Fruit fly (Drosophila melanogaster) whole organism, embryonic: ENCODE results near the gene elB.

Experiments
- Awh ChIP-seq: fragments of 200-800 bp; sonication (Bioruptor generic); IDR thresholded peaks from 2 replicates; pipeline ENCODE4, ENCODE4 v1.3.6; 2022; ENCODE audit warnings: missing biosample characterization, missing genetic modification characterization
- BtbVII ChIP-seq: fragments of 200-800 bp; sonication (Bioruptor generic); optimal IDR thresholded peaks from 3 replicates; lab custom pipeline; 2017; ENCODE audit warnings: missing biosample characterization, mild to moderate bottlenecking, missing genetic modification characterization
- CG10462 ChIP-seq: fragments of 200-800 bp; sonication (Bioruptor generic); optimal IDR thresholded peaks from 2 replicates; lab custom pipeline; 2016; ENCODE audit warnings: missing biosample characterization, missing genetic modification characterization
- CG10979 ChIP-seq: fragments of 200-800 bp; sonication (Bioruptor generic); optimal IDR thresholded peaks from 2 replicates; lab custom pipeline; 2018; ENCODE audit warnings: missing biosample characterization, mild to moderate bottlenecking, missing genetic modification characterization, moderate library complexity
- CG11695 ChIP-seq: fragments of 200-800 bp; sonication (Bioruptor generic); IDR thresholded peaks from 3 replicates; pipeline ENCODE4 v1.3.6; 2022; ENCODE audit warnings: missing biosample characterization, missing genetic modification characterization
- CG11723 ChIP-seq: fragments of 200-800 bp; sonication (Bioruptor generic); optimal IDR thresholded peaks from 2 replicates; lab custom pipeline; 2017; ENCODE audit warnings: missing biosample characterization, mild to moderate bottlenecking, missing genetic modification characterization
- CG12071 ChIP-seq: fragments of 200-800 bp; sonication (Bioruptor generic); optimal IDR thresholded peaks from 3 replicates; lab custom pipeline; 2018; ENCODE audit warnings: missing biosample characterization, mild to moderate bottlenecking, missing genetic modification characterization
- CG12659 ChIP-seq: fragments of 200-800 bp; sonication (Bioruptor generic); optimal IDR thresholded peaks from 3 replicates; lab custom pipeline; 2017; ENCODE audit warnings: mild to moderate bottlenecking, missing biosample characterization, missing genetic modification reagents, missing genetic modification characterization
- CG12942 ChIP-seq: fragments of 200-800 bp; sonication (Bioruptor generic); optimal IDR thresholded peaks from 3 replicates; lab custom pipeline; 2016; ENCODE audit warnings: missing biosample characterization, missing genetic modification characterization
- CG14710 ChIP-seq: fragments of 200-800 bp; sonication (Bioruptor generic); optimal IDR thresholded peaks from 3 replicates; lab custom pipeline; 2019; ENCODE audit warnings: missing biosample characterization, mild to moderate bottlenecking, missing genetic modification characterization, moderate library complexity
- CG16815 ChIP-seq: fragments of 200-800 bp; sonication (Bioruptor generic); optimal IDR thresholded peaks from 3 replicates; lab custom pipeline; 2017; ENCODE audit warnings: missing biosample characterization, mild to moderate bottlenecking, missing genetic modification characterization
- CG17361 ChIP-seq: fragments of 200-800 bp; sonication (Bioruptor generic); IDR thresholded peaks from 3 replicates; pipeline ENCODE4 v1.3.6; 2022; ENCODE audit warnings: missing biosample characterization, missing genetic modification characterization
- CG17829 ChIP-seq: fragments of 200-800 bp; optimal IDR thresholded peaks from 2 replicates; lab custom pipeline; 2019; ENCODE audit warnings: missing biosample characterization, mild to moderate bottlenecking, missing genetic modification characterization, moderate library complexity
- CG18764 ChIP-seq: fragments of 200-800 bp; sonication (Bioruptor generic); optimal IDR thresholded peaks from 3 replicates; lab custom pipeline; 2016; ENCODE audit warnings: missing biosample characterization, missing genetic modification characterization
- CG2120 ChIP-seq: fragments of 200-800 bp; sonication (Bioruptor generic); optimal IDR thresholded peaks from 3 replicates; lab custom pipeline; 2016; ENCODE audit warnings: missing biosample characterization, missing genetic modification characterization
- CG32767 ChIP-seq: fragments of 200-800 bp; sonication (Bioruptor generic); IDR thresholded peaks from 2 replicates; pipeline ENCODE4 v1.3.6; 2022; ENCODE audit warnings: missing biosample characterization, missing genetic modification characterization
- CG33213 ChIP-seq: fragments of 200-800 bp; sonication (Bioruptor generic); optimal IDR thresholded peaks from 3 replicates; lab custom pipeline; 2016; ENCODE audit warnings: missing biosample characterization, missing genetic modification characterization
- CG34422 ChIP-seq: fragments of 200-800 bp; sonication (Bioruptor generic); IDR thresholded peaks from 3 replicates; pipeline ENCODE4 v1.3.6; 2022; ENCODE audit warnings: missing biosample characterization, missing genetic modification characterization
- CG3995 ChIP-seq: fragments of 200-800 bp; sonication (Bioruptor generic); optimal IDR thresholded peaks from 3 replicates; lab custom pipeline; 2016; ENCODE audit warnings: missing biosample characterization, missing genetic modification characterization
- CG4707 ChIP-seq: fragments of 200-800 bp; sonication (Bioruptor generic); optimal IDR thresholded peaks from 2 replicates; lab custom pipeline; 2018; ENCODE audit warnings: missing biosample characterization, mild to moderate bottlenecking, missing genetic modification characterization, moderate library complexity
- CG6689 ChIP-seq: fragments of 200-800 bp; sonication (Bioruptor generic); IDR thresholded peaks from 2 replicates; pipeline ENCODE4 v1.3.6; 2022; ENCODE audit warnings: missing biosample characterization, missing genetic modification characterization
- CG7987 ChIP-seq: fragments of 200-800 bp; sonication (Bioruptor generic); optimal IDR thresholded peaks from 2 replicates; lab custom pipeline; 2018; ENCODE audit warnings: missing biosample characterization, mild to moderate bottlenecking, missing genetic modification characterization, moderate library complexity
- CG8290 ChIP-seq, 3 experiments: fragments of 200-800 bp; sonication (Bioruptor generic); optimal IDR thresholded peaks; 2 replicates each; lab custom pipeline; 2016 to 2019; ENCODE audit warnings: missing biosample characterization in 3 of 3, missing genetic modification characterization in 3 of 3, mild to moderate bottlenecking in 2 of 3, moderate library complexity in 1 of 3
- Camta ChIP-seq: fragments of 200-800 bp; sonication (Bioruptor generic); optimal IDR thresholded peaks from 2 replicates; lab custom pipeline; 2016; ENCODE audit warnings: missing biosample characterization, missing genetic modification characterization
- Deaf1 ChIP-seq: fragments of 200-800 bp; optimal IDR thresholded peaks from 3 replicates; lab custom pipeline; 2019; ENCODE audit warnings: missing biosample characterization, mild to moderate bottlenecking, missing genetic modification characterization, moderate library complexity
- Nf-YC ChIP-seq: fragments of 200-800 bp; optimal IDR thresholded peaks from 3 replicates; lab custom pipeline; 2019; ENCODE audit warnings: missing biosample characterization, mild to moderate bottlenecking, missing genetic modification characterization, moderate library complexity
- Rx ChIP-seq: fragments of 200-800 bp; sonication (Bioruptor generic); IDR thresholded peaks from 2 replicates; pipeline ENCODE4 v1.3.6; 2022; ENCODE audit warnings: missing biosample characterization, missing genetic modification characterization
- Six4 ChIP-seq: fragments of 200-800 bp; sonication (Bioruptor generic); optimal IDR thresholded peaks from 2 replicates; lab custom pipeline; 2016; ENCODE audit warnings: missing biosample characterization, missing genetic modification characterization
- Ssrp ChIP-seq: fragments of 200-800 bp; sonication (Bioruptor generic); optimal IDR thresholded peaks from 2 replicates; lab custom pipeline; 2018; ENCODE audit warnings: missing biosample characterization, mild to moderate bottlenecking, missing genetic modification characterization, moderate library complexity
- Trl ChIP-seq, 3 experiments: fragments of >200 bp in 2 of 3; fragments of 200-800 bp in 1 of 3; sonication (Bioruptor generic) in 1 of 3; optimal IDR thresholded peaks; 2 replicates in 1 of 3; 3 replicates in 2 of 3; lab custom pipeline; 2016 to 2017; ENCODE audit warnings: missing biosample characterization in 1 of 3, missing genetic modification characterization in 1 of 3
- Xrp1 ChIP-seq: fragments of 200-800 bp; sonication (Bioruptor generic); IDR thresholded peaks from 2 replicates; pipeline ENCODE4 v1.3.6; 2022; ENCODE audit warnings: missing biosample characterization, missing genetic modification characterization
- chif ChIP-seq, 2 experiments: fragments of 200-800 bp; sonication (Bioruptor generic); optimal IDR thresholded peaks; 3 replicates each; lab custom pipeline; 2016; ENCODE audit warnings: missing biosample characterization in 2 of 2, missing genetic modification characterization in 2 of 2
- chinmo ChIP-seq: fragments of 200-800 bp; sonication (Bioruptor generic); IDR thresholded peaks from 4 replicates; pipeline ENCODE4 v1.3.6; 2022; ENCODE audit warnings: missing biosample characterization, missing genetic modification characterization; ENCODE audit not compliant: partially characterized antibody
- dysf ChIP-seq: fragments of 200-800 bp; sonication (Bioruptor generic); IDR thresholded peaks from 3 replicates; pipeline ENCODE4 v1.3.6; 2022; ENCODE audit warnings: missing biosample characterization, missing genetic modification characterization
- esg ChIP-seq: fragments of 200-800 bp; sonication (Bioruptor generic); conservative IDR thresholded peaks from 2 replicates; pipeline ENCODE4 v1.3.6; 2022; ENCODE audit warnings: missing biosample characterization, missing genetic modification characterization
- eyg ChIP-seq: fragments of 200-800 bp; sonication (Bioruptor generic); optimal IDR thresholded peaks from 3 replicates; lab custom pipeline; 2016; ENCODE audit warnings: missing biosample characterization, missing genetic modification characterization
- gro ChIP-seq: fragments of 200-800 bp; sonication (Bioruptor generic); optimal IDR thresholded peaks from 2 replicates; lab custom pipeline; 2016; ENCODE audit warnings: missing biosample characterization, missing genetic modification characterization
- ken ChIP-seq: fragments of 200-800 bp; sonication (Bioruptor generic); IDR thresholded peaks from 3 replicates; pipeline ENCODE4 v1.3.6; 2022; ENCODE audit warnings: missing biosample characterization, missing genetic modification characterization
- lov ChIP-seq, 2 experiments: fragments of 200-800 bp in 1 of 2; fragments of >200 bp in 1 of 2; sonication (Bioruptor generic) in 1 of 2; IDR thresholded peaks in 1 of 2; optimal IDR thresholded peaks in 1 of 2; 2 replicates in 1 of 2; 3 replicates in 1 of 2; pipeline versions ENCODE4 v1.3.6 to Lab custom; 2017 to 2022; ENCODE audit warnings: missing biosample characterization in 1 of 2, missing genetic modification characterization in 1 of 2
- pho ChIP-seq: fragments of 200-800 bp; sonication (Bioruptor generic); optimal IDR thresholded peaks from 2 replicates; lab custom pipeline; 2016; ENCODE audit warnings: missing biosample characterization, missing genetic modification characterization
- phol ChIP-seq: fragments of 200-800 bp; sonication (Bioruptor generic); optimal IDR thresholded peaks from 3 replicates; lab custom pipeline; 2018; ENCODE audit warnings: missing biosample characterization, mild to moderate bottlenecking, missing genetic modification characterization, moderate library complexity
- shn ChIP-seq: fragments of 200-800 bp; sonication (Bioruptor generic); optimal IDR thresholded peaks from 3 replicates; lab custom pipeline; 2016; ENCODE audit warnings: missing biosample characterization, missing genetic modification characterization
- slp2 ChIP-seq: fragments of 200-800 bp; sonication (Bioruptor generic); optimal IDR thresholded peaks from 2 replicates; lab custom pipeline; 2016; ENCODE audit warnings: missing biosample characterization, missing genetic modification characterization
- tgo ChIP-seq: fragments of 200-800 bp; sonication (Bioruptor generic); IDR thresholded peaks from 3 replicates; pipeline ENCODE4 v1.3.6; 2022; ENCODE audit warnings: missing biosample characterization, missing genetic modification characterization
- tll ChIP-seq, 2 experiments: fragments of 200-800 bp in 1 of 2; fragments of >200 bp in 1 of 2; sonication (Bioruptor generic) in 1 of 2; optimal IDR thresholded peaks; 2 replicates each; lab custom pipeline; 2017 to 2019; ENCODE audit warnings: missing biosample characterization in 2 of 2, missing genetic modification characterization in 2 of 2, mild to moderate bottlenecking in 1 of 2, moderate library complexity in 1 of 2
- trem ChIP-seq: fragments of 200-800 bp; optimal IDR thresholded peaks from 3 replicates; lab custom pipeline; 2019; ENCODE audit warnings: missing biosample characterization, mild to moderate bottlenecking, missing genetic modification characterization, moderate library complexity
- trh ChIP-seq: fragments of 200-800 bp; sonication (Bioruptor generic); optimal IDR thresholded peaks from 2 replicates; lab custom pipeline; 2016; ENCODE audit warnings: missing biosample characterization, missing genetic modification characterization
- twi ChIP-seq: fragments of 200-800 bp; optimal IDR thresholded peaks from 2 replicates; lab custom pipeline; 2019; ENCODE audit warnings: missing biosample characterization, mild to moderate bottlenecking, missing genetic modification characterization, moderate library complexity
- tx ChIP-seq: fragments of 200-800 bp; sonication (Bioruptor generic); optimal IDR thresholded peaks from 2 replicates; lab custom pipeline; 2016; ENCODE audit warnings: missing biosample characterization, missing genetic modification characterization
- usp ChIP-seq: fragments of >200 bp; optimal IDR thresholded peaks from 2 replicates; lab custom pipeline; 2017; ENCODE audit warnings: missing biosample characterization, missing genetic modification characterization
- zen ChIP-seq: fragments of 200-800 bp; sonication (Bioruptor generic); optimal IDR thresholded peaks from 3 replicates; lab custom pipeline; 2018; ENCODE audit warnings: missing biosample characterization, mild to moderate bottlenecking, missing genetic modification characterization, moderate library complexity

Gene elB

dm6 chr2L:14451286-14451685 is 41.9 kb upstream of the elB start (continued):
- 0 out of 3 replicates have a peak, but pooled peaks have one; percentile 34 for TF ChIP-seq ken (GFP tag; lab: Robert Waterston, UW)
- TF ChIP-seq CG10462: no peak
- no peak for TF ChIP-seq CG3995 (GFP tag; lab: Kevin White, UChicago)
- TF ChIP-seq CG6689 (GFP tag; lab: Robert Waterston, UW): no peak
- no peak for TF ChIP-seq BtbVII (GFP tag; lab: Kevin White, UChicago)
- TF ChIP-seq Six4 (GFP tag; lab: Kevin White, UChicago): no peak
- TF ChIP-seq phol (tag; lab: Kevin White, UChicago): peak; percentile 12
- TF ChIP-seq CG33213: no peak
- TF ChIP-seq chinmo (GFP tag; lab: Robert Waterston, UW): no peak
- TF ChIP-seq CG17829: peak; percentile 23
- no peak for TF ChIP-seq CG12071 (GFP tag; lab: Kevin White, UChicago)
- no peak for TF ChIP-seq twi (tag; lab: Kevin White, UChicago)
- no peak for TF ChIP-seq Camta
- TF ChIP-seq shn: no peak
- TF ChIP-seq trem (tag; lab: Kevin White, UChicago): peak; percentile 1
- no peak for TF ChIP-seq trh (GFP tag; lab: Kevin White, UChicago)
- no peak for TF ChIP-seq CG2120
- peak; percentile 54; the same call in 1 of the 3 replicates for TF ChIP-seq CG34422 (GFP tag; lab: Robert Waterston, UW)
- TF ChIP-seq CG4707 (GFP tag; lab: Kevin White, UChicago): no peak
- TF ChIP-seq tll (GFP tag; optimal IDR thresholded peaks at IDR 0.05; lab: Kevin White, UChicago): no peak
- no peak for TF ChIP-seq gro (GFP tag; lab: Kevin White, UChicago)
- no peak for TF ChIP-seq CG32767 (GFP tag; lab: Robert Waterston, UW)
- no peak for TF ChIP-seq CG16815 (GFP tag; lab: Kevin White, UChicago)
- TF ChIP-seq eyg (GFP tag; lab: Kevin White, UChicago): no peak
- TF ChIP-seq CG18764: no peak
- TF ChIP-seq Awh: no peak
- TF ChIP-seq CG11723 (GFP tag; lab: Kevin White, UChicago): no peak
- TF ChIP-seq pho (GFP tag; lab: Kevin White, UChicago): no peak
- TF ChIP-seq Trl (optimal IDR thresholded peaks at IDR 0.05; lab: Kevin White, UChicago): no peak
- no peak for TF ChIP-seq Trl (GFP tag; optimal IDR thresholded peaks at IDR 0.05; lab: Kevin White, UChicago)
- TF ChIP-seq lov (optimal IDR thresholded peaks at IDR 0.05; lab: Kevin White, UChicago): no peak
- no peak for TF ChIP-seq lov (GFP tag; IDR thresholded peaks at IDR 0.05; lab: Robert Waterston, UW)
- no peak for TF ChIP-seq tx (GFP tag; lab: Kevin White, UChicago)
- peak; percentile 17 for TF ChIP-seq zen (tag; lab: Kevin White, UChicago)
- no peak for TF ChIP-seq Rx (GFP tag; lab: Robert Waterston, UW)
- no peak for TF ChIP-seq CG12942
- TF ChIP-seq CG10979 (tag; lab: Kevin White, UChicago): peak; percentile 40
- no peak for TF ChIP-seq Nf-YC (tag; lab: Kevin White, UChicago)
- no peak for TF ChIP-seq CG12659 (GFP tag; lab: Kevin White, UChicago)
- TF ChIP-seq CG11695 (GFP tag; lab: Robert Waterston, UW): no peak
- TF ChIP-seq usp: no peak
- peak; percentile 13 for TF ChIP-seq CG14710 (tag; lab: Kevin White, UChicago)
- TF ChIP-seq esg (GFP tag; lab: Robert Waterston, UW): no peak
- TF ChIP-seq chif (GFP tag; optimal IDR thresholded peaks at IDR 0.05; lab: Kevin White, UChicago): peak in 1 of 2 experiments; percentile 21
- TF ChIP-seq CG7987: no peak
- TF ChIP-seq slp2 (GFP tag; lab: Kevin White, UChicago): no peak
- no peak for TF ChIP-seq CG17361
- TF ChIP-seq tgo: no peak
- TF ChIP-seq CG8290 (GFP tag; optimal IDR thresholded peaks at IDR 0.05; lab: Kevin White, UChicago): no peak
- TF ChIP-seq CG8290 (tag; optimal IDR thresholded peaks at IDR 0.05; lab: Kevin White, UChicago): no peak
- TF ChIP-seq Deaf1 (tag; lab: Kevin White, UChicago): no peak
- TF ChIP-seq dysf (GFP tag; lab: Robert Waterston, UW): no peak
- TF ChIP-seq Ssrp (tag; lab: Kevin White, UChicago): peak; percentile 11
- TF ChIP-seq Xrp1 (GFP tag; lab: Robert Waterston, UW): peak; percentile 46; the same call in 1 of the 2 replicates
